Fruit fly (Drosophila melanogaster) whole organism, embryonic: ENCODE data around the gene nan.

Experiments used
- CG10147 ChIP-seq: fragments of 200-800 bp; sonication (Bioruptor generic); optimal IDR thresholded peaks from 2 replicates; lab custom pipeline; 2019; ENCODE audit warnings: missing biosample characterization, mild to moderate bottlenecking, missing genetic modification characterization, moderate library complexity
- CG11560 ChIP-seq: fragments of 200-800 bp; sonication (Bioruptor generic); IDR thresholded peaks from 3 replicates; pipeline ENCODE4 v1.3.6; 2022; ENCODE audit warnings: missing biosample characterization, missing genetic modification characterization
- CG12942 ChIP-seq: fragments of 200-800 bp; sonication (Bioruptor generic); optimal IDR thresholded peaks from 3 replicates; lab custom pipeline; 2016; ENCODE audit warnings: missing biosample characterization, missing genetic modification characterization
- CG15479 ChIP-seq: fragments of 200-800 bp; sonication (Bioruptor generic); optimal IDR thresholded peaks from 3 replicates; lab custom pipeline; 2019; ENCODE audit warnings: missing biosample characterization, mild to moderate bottlenecking, missing genetic modification characterization, moderate library complexity
- CG16813 ChIP-seq: fragments of 200-800 bp; sonication (Bioruptor generic); IDR thresholded peaks from 3 replicates; pipeline ENCODE4 v1.3.6; 2022; ENCODE audit warnings: missing biosample characterization, missing genetic modification characterization; ENCODE audit not compliant: partially characterized antibody
- CG17361 ChIP-seq: fragments of 200-800 bp; sonication (Bioruptor generic); IDR thresholded peaks from 3 replicates; pipeline ENCODE4 v1.3.6; 2022; ENCODE audit warnings: missing biosample characterization, missing genetic modification characterization
- CG18011 ChIP-seq: fragments of 200-800 bp; sonication (Bioruptor generic); optimal IDR thresholded peaks from 2 replicates; lab custom pipeline; 2017; ENCODE audit warnings: missing biosample characterization, missing genetic modification characterization, mild to moderate bottlenecking, moderate library complexity, missing genotype
- CG18476 ChIP-seq: fragments of 200-800 bp; sonication (Bioruptor generic); optimal IDR thresholded peaks from 2 replicates; lab custom pipeline; 2016; ENCODE audit warnings: missing biosample characterization, mild to moderate bottlenecking, missing genetic modification characterization
- CG30431 ChIP-seq: fragments of 200-800 bp; sonication (Bioruptor generic); optimal IDR thresholded peaks from 2 replicates; lab custom pipeline; 2017; ENCODE audit warnings: missing biosample characterization, missing genetic modification characterization
- CG3407 ChIP-seq: fragments of 200-800 bp; sonication (Bioruptor generic); optimal IDR thresholded peaks from 2 replicates; lab custom pipeline; 2018; ENCODE audit warnings: missing biosample characterization, mild to moderate bottlenecking, missing genetic modification characterization
- CG34376 ChIP-seq: fragments of 200-800 bp; sonication (Bioruptor generic); optimal IDR thresholded peaks from 2 replicates; lab custom pipeline; 2018; ENCODE audit warnings: missing biosample characterization, mild to moderate bottlenecking, missing genetic modification characterization
- CG4707 ChIP-seq: fragments of 200-800 bp; sonication (Bioruptor generic); optimal IDR thresholded peaks from 2 replicates; lab custom pipeline; 2018; ENCODE audit warnings: missing biosample characterization, mild to moderate bottlenecking, missing genetic modification characterization, moderate library complexity
- CG5245 ChIP-seq: fragments of 200-800 bp; sonication (Bioruptor generic); optimal IDR thresholded peaks from 3 replicates; lab custom pipeline; 2016; ENCODE audit warnings: missing biosample characterization, missing genetic modification characterization
- CG6813 ChIP-seq: fragments of 200-800 bp; sonication (Bioruptor generic); optimal IDR thresholded peaks from 2 replicates; lab custom pipeline; 2017; ENCODE audit warnings: missing biosample characterization, missing genetic modification characterization, mild to moderate bottlenecking, moderate library complexity, missing genetic modification reagents
- CG7786 ChIP-seq: fragments of 200-800 bp; sonication (Bioruptor generic); optimal IDR thresholded peaks from 2 replicates; lab custom pipeline; 2016; ENCODE audit warnings: missing biosample characterization, missing genetic modification characterization
- CG8388 ChIP-seq: fragments of 200-800 bp; sonication (Bioruptor generic); optimal IDR thresholded peaks from 2 replicates; lab custom pipeline; 2019; ENCODE audit warnings: missing biosample characterization, mild to moderate bottlenecking, missing genetic modification characterization, moderate library complexity
- D19B ChIP-seq: fragments of 200-800 bp; sonication (Bioruptor generic); optimal IDR thresholded peaks from 2 replicates; lab custom pipeline; 2017; ENCODE audit warnings: missing biosample characterization, mild to moderate bottlenecking, missing genetic modification characterization
- Dek ChIP-seq: fragments of 200-800 bp; sonication (Bioruptor generic); optimal IDR thresholded peaks from 3 replicates; lab custom pipeline; 2019; ENCODE audit warnings: missing biosample characterization, mild to moderate bottlenecking, missing genetic modification characterization, moderate library complexity
- Hmr ChIP-seq: fragments of 200-800 bp; sonication (Bioruptor generic); optimal IDR thresholded peaks from 3 replicates; lab custom pipeline; 2017; ENCODE audit warnings: mild to moderate bottlenecking, missing biosample characterization, missing genetic modification reagents, missing genetic modification characterization
- Hsf ChIP-seq: fragments of 200-800 bp; sonication (Bioruptor generic); optimal IDR thresholded peaks from 3 replicates; lab custom pipeline; 2016; ENCODE audit warnings: missing biosample characterization, missing genetic modification characterization
- Jarid2 ChIP-seq: fragments of 200-800 bp; sonication (Bioruptor generic); optimal IDR thresholded peaks from 3 replicates; lab custom pipeline; 2017; ENCODE audit warnings: mild to moderate bottlenecking, missing biosample characterization, missing genetic modification reagents, missing genetic modification characterization
- MESR4 ChIP-seq: fragments of 200-800 bp; sonication (Bioruptor generic); optimal IDR thresholded peaks from 2 replicates; lab custom pipeline; 2018; ENCODE audit warnings: missing biosample characterization, mild to moderate bottlenecking, missing genetic modification characterization, moderate library complexity
- Mes4 ChIP-seq: fragments of 200-800 bp; sonication (Bioruptor generic); optimal IDR thresholded peaks from 2 replicates; lab custom pipeline; 2016; ENCODE audit warnings: missing biosample characterization, missing genetic modification characterization
- Nf-YB ChIP-seq: fragments of 200-800 bp; sonication (Bioruptor generic); optimal IDR thresholded peaks from 3 replicates; lab custom pipeline; 2019; ENCODE audit warnings: missing biosample characterization, mild to moderate bottlenecking, missing genetic modification characterization, moderate library complexity
- Nf-YC ChIP-seq: fragments of 200-800 bp; optimal IDR thresholded peaks from 3 replicates; lab custom pipeline; 2019; ENCODE audit warnings: missing biosample characterization, mild to moderate bottlenecking, missing genetic modification characterization, moderate library complexity
- Oaz ChIP-seq: fragments of 200-800 bp; sonication (Bioruptor generic); IDR thresholded peaks from 2 replicates; pipeline ENCODE4 v1.3.6; 2022; ENCODE audit warnings: missing biosample characterization, missing genetic modification characterization
- Tbp ChIP-seq: fragments of >200 bp; optimal IDR thresholded peaks from 2 replicates; lab custom pipeline; 2018; ENCODE audit warnings: missing biosample characterization, missing genetic modification characterization
- ap ChIP-seq: fragments of 200-800 bp; sonication (Bioruptor generic); IDR thresholded peaks from 2 replicates; pipeline ENCODE4 v1.3.6; 2022; ENCODE audit warnings: missing biosample characterization, missing genetic modification characterization
- az2 ChIP-seq: fragments of 200-800 bp; sonication (Bioruptor generic); optimal IDR thresholded peaks from 3 replicates; lab custom pipeline; 2016; ENCODE audit warnings: missing biosample characterization, missing genetic modification characterization
- caup ChIP-seq: fragments of 200-800 bp; sonication (Bioruptor generic); optimal IDR thresholded peaks from 3 replicates; lab custom pipeline; 2017; ENCODE audit warnings: missing biosample characterization, mild to moderate bottlenecking, missing genetic modification characterization, moderate library complexity; ENCODE audit not compliant: severe bottlenecking
- crp ChIP-seq, 2 experiments: fragments of 200-800 bp; sonication (Bioruptor generic); optimal IDR thresholded peaks; 2 replicates in 1 of 2; 3 replicates in 1 of 2; lab custom pipeline; 2017; ENCODE audit warnings: missing biosample characterization in 2 of 2, missing genetic modification characterization in 2 of 2, mild to moderate bottlenecking in 1 of 2, moderate library complexity in 1 of 2
- gro ChIP-seq: fragments of 200-800 bp; sonication (Bioruptor generic); optimal IDR thresholded peaks from 2 replicates; lab custom pipeline; 2016; ENCODE audit warnings: missing biosample characterization, missing genetic modification characterization
- gsb-n ChIP-seq: fragments of 200-800 bp; sonication (Bioruptor generic); optimal IDR thresholded peaks from 3 replicates; lab custom pipeline; 2018; ENCODE audit warnings: missing biosample characterization, mild to moderate bottlenecking, missing genetic modification characterization
- hbn ChIP-seq: fragments of 200-800 bp; sonication (Bioruptor generic); IDR thresholded peaks from 2 replicates; pipeline ENCODE4 v1.3.6; 2022; ENCODE audit warnings: missing biosample characterization, missing genetic modification characterization; ENCODE audit not compliant: partially characterized antibody
- insv ChIP-seq, 2 experiments: fragments of 200-800 bp; sonication (Bioruptor generic); optimal IDR thresholded peaks; 3 replicates each; lab custom pipeline; 2016 to 2018; ENCODE audit warnings: missing biosample characterization in 2 of 2, missing genetic modification characterization in 2 of 2
- jigr1 ChIP-seq: fragments of 200-800 bp; sonication (Bioruptor generic); IDR thresholded peaks from 3 replicates; pipeline ENCODE4 v1.3.6; 2022; ENCODE audit warnings: missing biosample characterization, missing genetic modification characterization
- lov ChIP-seq, 2 experiments: fragments of 200-800 bp in 1 of 2; fragments of >200 bp in 1 of 2; sonication (Bioruptor generic) in 1 of 2; IDR thresholded peaks in 1 of 2; optimal IDR thresholded peaks in 1 of 2; 2 replicates in 1 of 2; 3 replicates in 1 of 2; pipeline versions ENCODE4 v1.3.6 to Lab custom; 2017 to 2022; ENCODE audit warnings: missing biosample characterization in 1 of 2, missing genetic modification characterization in 1 of 2
- luna ChIP-seq: fragments of 200-800 bp; sonication (Bioruptor generic); optimal IDR thresholded peaks from 2 replicates; lab custom pipeline; 2016; ENCODE audit warnings: missing biosample characterization, missing genetic modification characterization
- maf-S ChIP-seq: fragments of 200-800 bp; sonication (Bioruptor generic); optimal IDR thresholded peaks from 2 replicates; lab custom pipeline; 2016; ENCODE audit warnings: missing biosample characterization, missing genetic modification characterization
- nerfin-2 ChIP-seq: fragments of 200-800 bp; sonication (Bioruptor generic); IDR thresholded peaks from 2 replicates; pipeline ENCODE4 v1.3.6; 2022; ENCODE audit warnings: missing biosample characterization, missing genetic modification characterization; ENCODE audit not compliant: partially characterized antibody
- oc ChIP-seq: fragments of 200-800 bp; sonication (Bioruptor generic); optimal IDR thresholded peaks from 2 replicates; lab custom pipeline; 2018; ENCODE audit warnings: missing biosample characterization, mild to moderate bottlenecking, missing genetic modification characterization, moderate library complexity
- pb ChIP-seq: fragments of 200-800 bp; sonication (Bioruptor generic); optimal IDR thresholded peaks from 3 replicates; lab custom pipeline; 2016; ENCODE audit warnings: missing biosample characterization, missing genetic modification characterization
- pros ChIP-seq: fragments of 200-800 bp; sonication (Bioruptor generic); optimal IDR thresholded peaks from 3 replicates; lab custom pipeline; 2019; ENCODE audit warnings: missing biosample characterization, mild to moderate bottlenecking, missing genetic modification characterization, moderate library complexity
- pum ChIP-seq: fragments of 200-800 bp; sonication (Bioruptor generic); optimal IDR thresholded peaks from 2 replicates; lab custom pipeline; 2016; ENCODE audit warnings: missing biosample characterization, missing genetic modification characterization
- sens ChIP-seq: fragments of 200-800 bp; sonication (Bioruptor generic); peaks from one replicate; lab custom pipeline; 2016; ENCODE audit warnings: missing biosample characterization, missing genetic modification characterization
- sim ChIP-seq: fragments of 200-800 bp; sonication (Bioruptor generic); IDR thresholded peaks from 2 replicates; pipeline ENCODE4 v1.3.6; 2022; ENCODE audit warnings: missing biosample characterization, missing genetic modification characterization
- ttk ChIP-seq: fragments of 200-800 bp; sonication (Bioruptor generic); IDR thresholded peaks from 2 replicates; pipeline ENCODE4 v2.1.2; 2022; ENCODE audit warnings: missing biosample characterization, missing genetic modification characterization
- wek ChIP-seq: fragments of 200-800 bp; sonication (Bioruptor generic); optimal IDR thresholded peaks from 3 replicates; lab custom pipeline; 2018; ENCODE audit warnings: missing biosample characterization, mild to moderate bottlenecking, missing genetic modification characterization, moderate library complexity
- zen2 ChIP-seq: fragments of 200-800 bp; sonication (Bioruptor generic); IDR thresholded peaks from 3 replicates; pipeline ENCODE4 v1.3.6; 2022; ENCODE audit warnings: missing biosample characterization, missing genetic modification characterization; ENCODE audit not compliant: partially characterized antibody

nan gene

DNA sequence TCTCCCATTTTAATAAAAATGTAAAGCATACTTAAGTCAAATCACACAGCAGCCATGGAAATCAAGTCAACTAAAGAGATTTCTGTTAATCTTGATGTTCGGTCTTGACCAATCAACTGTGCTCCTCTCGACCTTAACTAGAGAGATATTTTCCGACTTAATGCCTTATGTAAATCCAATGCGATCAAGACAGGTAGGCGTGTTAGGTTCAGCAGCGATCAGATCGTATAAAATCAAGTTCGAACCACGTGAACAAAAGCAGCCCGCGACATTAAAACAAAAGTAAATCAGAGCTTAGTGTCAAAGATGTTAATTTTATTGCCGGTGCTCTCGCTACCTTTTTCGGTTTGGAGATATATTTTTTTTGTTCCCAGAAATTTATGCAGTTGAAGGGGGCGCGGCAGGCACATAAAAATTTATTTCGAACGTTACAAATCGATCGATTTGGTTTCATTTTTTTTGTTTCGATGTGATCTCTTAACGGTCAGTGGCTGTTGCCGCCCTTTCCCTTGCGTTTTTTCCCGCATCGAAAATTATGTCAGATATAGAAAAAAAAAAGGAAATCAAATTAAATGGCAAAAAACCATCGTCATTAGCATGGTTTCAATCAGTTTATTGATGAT lies 31.4 kb downstream of the nan start (continued):
- TF ChIP-seq sim (no peak), Nf-YC (tag; lab: Kevin White, UChicago) (peak; percentile 54), CG18011 (GFP tag; lab: Kevin White, UChicago) (no peak), Tbp (GFP tag; lab: Kevin White, UChicago) (no peak), crp (GFP tag; optimal IDR thresholded peaks at IDR 0.05; lab: Kevin White, UChicago) (no peak), MESR4 (GFP tag; lab: Kevin White, UChicago) (no peak), pum (GFP tag; lab: Kevin White, UChicago) (no peak), CG15479 (GFP tag; lab: Kevin White, UChicago) (no peak), CG11560 (tag; lab: Robert Waterston, UW) (no peak), CG17361 (GFP tag; lab: Robert Waterston, UW) (no peak), caup (GFP tag; lab: Kevin White, UChicago) (no peak), CG12942 (GFP tag; lab: Kevin White, UChicago) (no peak), az2 (no peak), Dek (tag; lab: Kevin White, UChicago) (no peak), gro (no peak), D19B (GFP tag; lab: Kevin White, UChicago) (no peak), nerfin-2 (no peak), CG5245 (GFP tag; lab: Kevin White, UChicago) (no peak), ap (GFP tag; lab: Robert Waterston, UW) (no peak), Jarid2 (no peak), lov (optimal IDR thresholded peaks at IDR 0.05; lab: Kevin White, UChicago) (no peak), lov (GFP tag; IDR thresholded peaks at IDR 0.05; lab: Robert Waterston, UW) (no peak), pb (GFP tag; lab: Kevin White, UChicago) (no peak), zen2 (no peak), Mes4 (GFP tag; lab: Kevin White, UChicago) (no peak), CG7786 (GFP tag; lab: Kevin White, UChicago) (no peak), CG4707 (GFP tag; lab: Kevin White, UChicago) (no peak), maf-S (GFP tag; lab: Kevin White, UChicago) (no peak), Hsf (GFP tag; lab: Kevin White, UChicago) (no peak), CG30431 (GFP tag; lab: Kevin White, UChicago) (no peak), luna (no peak), CG18476 (no peak), CG10147 (GFP tag; lab: Kevin White, UChicago) (no peak), pros (peak; percentile 65), CG8388 (GFP tag; lab: Kevin White, UChicago) (no peak), Oaz (GFP tag; lab: Robert Waterston, UW) (no peak), hbn (GFP tag; lab: Robert Waterston, UW) (no peak), sens (GFP tag; lab: Kevin White, UChicago) (no peak), ttk (no peak), Hmr (GFP tag; lab: Kevin White, UChicago) (no peak), CG16813 (GFP tag; lab: Robert Waterston, UW) (no peak), wek (GFP tag; lab: Kevin White, UChicago) (no peak), oc (tag; lab: Kevin White, UChicago) (peak; percentile 97), CG3407 (GFP tag; lab: Kevin White, UChicago) (no peak), gsb-n (peak; percentile 3), CG6813 (no peak), CG34376 (no peak), insv (GFP tag; optimal IDR thresholded peaks at IDR 0.05; lab: Kevin White, UChicago) (no peak), Nf-YB (peak; percentile 79), jigr1 (GFP tag; lab: Robert Waterston, UW) (no peak)
